Worm (Caenorhabditis elegans) whole organism, late embryonic: ENCODE measurements around the gene B0457.6.

Source experiments
- F13H6.1 ChIP-seq: sonication (generic microtip); optimal IDR thresholded peaks from 2 replicates; lab custom pipeline; 2016; ENCODE audit warnings: missing genetic modification characterization, missing compliant biosample characterization
- K02D7.2 ChIP-seq: sonication (generic microtip); optimal IDR thresholded peaks from 2 replicates; lab custom pipeline; 2017; ENCODE audit warnings: mild to moderate bottlenecking, missing genetic modification characterization, missing compliant biosample characterization
- T23F11.4 ChIP-seq: fragments of 200-800 bp; sonication (Bioruptor generic); optimal IDR thresholded peaks from 2 replicates; lab custom pipeline; 2018; ENCODE audit warnings: mild to moderate bottlenecking, missing genetic modification characterization, missing compliant biosample characterization
- ceh-18 ChIP-seq: sonication (generic microtip); optimal IDR thresholded peaks from 2 replicates; lab custom pipeline; 2016; ENCODE audit warnings: missing genetic modification characterization, missing compliant biosample characterization
- ceh-19 ChIP-seq: fragments of 200-800 bp; sonication (Bioruptor generic); optimal IDR thresholded peaks from 2 replicates; lab custom pipeline; 2018; ENCODE audit warnings: mild to moderate bottlenecking, missing genetic modification characterization, missing compliant biosample characterization
- ceh-2 ChIP-seq: sonication (generic microtip); optimal IDR thresholded peaks from 2 replicates; lab custom pipeline; 2016; ENCODE audit warnings: missing genotype, missing genetic modification characterization, missing compliant biosample characterization
- ceh-24 ChIP-seq: sonication (generic microtip); optimal IDR thresholded peaks from 2 replicates; lab custom pipeline; 2016; ENCODE audit warnings: mild to moderate bottlenecking, missing genetic modification characterization, missing compliant biosample characterization
- ceh-30 ChIP-seq: fragments of 150-350 bp; optimal IDR thresholded peaks from 2 replicates; lab custom pipeline; 2014; ENCODE audit warnings: missing biosample characterization, missing genetic modification characterization
- ceh-31 ChIP-seq: sonication (generic microtip); optimal IDR thresholded peaks from 2 replicates; lab custom pipeline; 2016; ENCODE audit warnings: missing genetic modification characterization, missing compliant biosample characterization
- ceh-34 ChIP-seq: sonication (generic microtip); optimal IDR thresholded peaks from 2 replicates; lab custom pipeline; 2016; ENCODE audit warnings: mild to moderate bottlenecking, missing genetic modification characterization, missing compliant biosample characterization
- ceh-45 ChIP-seq: fragments of 200-800 bp; sonication (Bioruptor generic); IDR thresholded peaks from 2 replicates; pipeline ENCODE4 v1.3.6; 2022; ENCODE audit warnings: missing genetic modification reagents, missing genetic modification characterization, missing compliant biosample characterization
- ceh-48 ChIP-seq: sonication (generic microtip); optimal IDR thresholded peaks from 2 replicates; lab custom pipeline; 2016; ENCODE audit warnings: missing genetic modification characterization, inconsistent platforms, missing compliant biosample characterization
- ceh-6 ChIP-seq: fragments of 200-800 bp; sonication (Bioruptor generic); optimal IDR thresholded peaks from 2 replicates; lab custom pipeline; 2018; ENCODE audit warnings: mild to moderate bottlenecking, missing genetic modification characterization, missing compliant biosample characterization
- che-1 ChIP-seq: sonication (generic microtip); optimal IDR thresholded peaks from 2 replicates; lab custom pipeline; 2016; ENCODE audit warnings: mild to moderate bottlenecking, missing genetic modification characterization, missing compliant biosample characterization
- elt-2 ChIP-seq: sonication (generic microtip); optimal IDR thresholded peaks from 2 replicates; lab custom pipeline; 2016; ENCODE audit warnings: missing genetic modification reagents, missing genetic modification characterization, missing compliant biosample characterization
- fkh-10 ChIP-seq: fragments of 150-350 bp; optimal IDR thresholded peaks from 2 replicates; lab custom pipeline; 2014; ENCODE audit warnings: missing biosample characterization, missing genetic modification reagents, missing genetic modification characterization
- gmeb-2 ChIP-seq: sonication (generic microtip); optimal IDR thresholded peaks from 2 replicates; lab custom pipeline; 2016; ENCODE audit warnings: missing genetic modification characterization, inconsistent platforms, missing compliant biosample characterization
- hlh-15 ChIP-seq: sonication (generic microtip); optimal IDR thresholded peaks from 2 replicates; lab custom pipeline; 2016; ENCODE audit warnings: missing genetic modification characterization, missing compliant biosample characterization
- hlh-30 ChIP-seq: sonication (generic microtip); optimal IDR thresholded peaks from 2 replicates; lab custom pipeline; 2017; ENCODE audit warnings: antibody characterized with exemption, missing genetic modification characterization, missing compliant biosample characterization; ENCODE audit not compliant: insufficient read depth
- hlh-6 ChIP-seq: sonication (generic microtip); optimal IDR thresholded peaks from 2 replicates; lab custom pipeline; 2016; ENCODE audit warnings: missing genotype, missing genetic modification characterization, missing compliant biosample characterization
- hlh-8 ChIP-seq: sonication (generic microtip); optimal IDR thresholded peaks from 2 replicates; lab custom pipeline; 2016; ENCODE audit warnings: missing genotype, missing genetic modification characterization, missing compliant biosample characterization
- lin-11 ChIP-seq: fragments of 200-800 bp; sonication (Bioruptor generic); optimal IDR thresholded peaks from 2 replicates; lab custom pipeline; 2018; ENCODE audit warnings: mild to moderate bottlenecking, missing genetic modification characterization, missing compliant biosample characterization
- madf-2 ChIP-seq: sonication (generic microtip); optimal IDR thresholded peaks from 2 replicates; lab custom pipeline; 2017; ENCODE audit warnings: missing genetic modification characterization, missing compliant biosample characterization
- nfya-1 ChIP-seq: sonication (generic microtip); optimal IDR thresholded peaks from 2 replicates; lab custom pipeline; 2017; ENCODE audit warnings: missing genetic modification characterization, mild to moderate bottlenecking, missing compliant biosample characterization, antibody characterized with exemption, moderate library complexity
- odd-2 ChIP-seq: sonication (generic microtip); optimal IDR thresholded peaks from 2 replicates; lab custom pipeline; 2017; ENCODE audit warnings: antibody characterized with exemption, mild to moderate bottlenecking, missing genetic modification characterization, missing compliant biosample characterization
- pat-9 ChIP-seq: fragments of 200-800 bp; sonication (Bioruptor generic); optimal IDR thresholded peaks from 2 replicates; lab custom pipeline; 2018; ENCODE audit warnings: mild to moderate bottlenecking, missing genetic modification characterization, moderate library complexity, missing compliant biosample characterization
- pax-1 ChIP-seq: fragments of 150-350 bp; optimal IDR thresholded peaks from 2 replicates; lab custom pipeline; 2014; ENCODE audit warnings: missing biosample characterization, missing genetic modification characterization
- pqm-1 ChIP-seq: sonication (generic microtip); optimal IDR thresholded peaks from 2 replicates; lab custom pipeline; 2016; ENCODE audit warnings: missing genetic modification characterization, missing compliant biosample characterization
- pros-1 ChIP-seq: fragments of 150-350 bp; optimal IDR thresholded peaks from 2 replicates; lab custom pipeline; 2014; ENCODE audit warnings: missing biosample characterization, missing genetic modification reagents, missing genetic modification characterization
- rnt-1 ChIP-seq: sonication (generic microtip); optimal IDR thresholded peaks from 2 replicates; lab custom pipeline; 2016; ENCODE audit warnings: missing genetic modification characterization, missing compliant biosample characterization
- sdc-2 ChIP-seq: sonication (generic microtip); optimal IDR thresholded peaks from 2 replicates; lab custom pipeline; 2016; ENCODE audit warnings: missing genotype, missing genetic modification characterization, missing compliant biosample characterization
- sox-2 ChIP-seq: fragments of 200-800 bp; sonication (Bioruptor generic); IDR thresholded peaks from 2 replicates; pipeline ENCODE4 v1.3.6; 2022; ENCODE audit warnings: missing genetic modification reagents, missing genetic modification characterization, missing compliant biosample characterization
- tbx-7 ChIP-seq: sonication (generic microtip); optimal IDR thresholded peaks from 2 replicates; lab custom pipeline; 2016; ENCODE audit warnings: missing genotype, missing genetic modification characterization, missing compliant biosample characterization
- unc-3 ChIP-seq, 2 experiments: fragments of 200-800 bp in 1 of 2; sonication (Bioruptor generic) in 1 of 2; sonication (generic microtip) in 1 of 2; conservative IDR thresholded peaks in 1 of 2; optimal IDR thresholded peaks in 1 of 2; 2 replicates each; pipeline versions ENCODE4 v1.3.6 to Lab custom; 2016 to 2022; ENCODE audit warnings: missing compliant biosample characterization in 2 of 2, missing genetic modification characterization in 2 of 2, missing genetic modification reagents in 1 of 2
- unc-42 ChIP-seq: sonication (generic microtip); optimal IDR thresholded peaks from 2 replicates; lab custom pipeline; 2016; ENCODE audit warnings: missing genotype, missing genetic modification characterization, missing compliant biosample characterization
- unc-86 ChIP-seq: sonication (generic microtip); optimal IDR thresholded peaks from 2 replicates; lab custom pipeline; 2016; ENCODE audit warnings: missing genetic modification characterization, missing compliant biosample characterization

The B0457.6 gene

DNA sequence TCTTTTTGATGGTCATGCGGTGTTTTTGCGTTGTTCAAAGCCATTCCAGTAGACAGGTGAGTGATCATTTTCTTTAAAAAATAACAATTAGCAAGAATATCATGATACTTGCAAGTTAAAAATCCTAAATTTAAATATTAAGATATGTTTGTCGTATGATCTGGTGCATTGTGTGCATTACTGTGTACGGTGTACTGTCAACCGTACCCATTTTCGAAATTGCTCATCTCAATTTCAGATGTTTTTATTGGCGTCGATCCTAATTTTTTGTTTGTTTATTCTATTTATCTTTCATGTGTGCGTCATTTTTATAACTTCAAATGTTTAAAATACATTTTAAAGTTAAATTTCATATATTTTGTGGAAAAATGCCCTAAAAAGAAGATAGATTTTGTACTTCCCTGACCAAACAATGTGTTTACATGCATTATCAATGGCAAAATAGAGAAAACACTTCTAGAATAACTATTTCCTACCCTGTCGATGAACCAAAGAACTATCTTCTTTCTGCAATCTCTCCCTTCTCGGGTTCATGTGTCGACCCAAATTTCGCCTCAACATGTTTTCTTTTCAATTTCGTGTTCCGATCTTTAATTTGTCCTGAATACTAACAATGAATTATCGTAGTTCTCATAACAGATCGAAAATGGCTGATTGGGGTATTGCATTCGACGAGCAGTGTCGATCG lies 37.8 kb upstream of the B0457.6 start, which contains the start of the genes T07D4.5 and ddx-19:
Gene T07D4.5, minus strand, starts transcription at position 71 of the 688 bp plus-strand sequence.
Gene ddx-19, plus strand, starts transcription at position 638 of the 688 bp plus-strand sequence.
- TF ChIP-seq ceh-2 (tag; lab: Kevin White, UChicago) = no peak
- no peak for TF ChIP-seq hlh-30 (tag; lab: Kevin White, UChicago)
- TF ChIP-seq ceh-34 (tag; lab: Kevin White, UChicago) = no peak
- no peak for TF ChIP-seq F13H6.1 (tag; lab: Kevin White, UChicago)
- no peak for TF ChIP-seq ceh-24
- no peak for TF ChIP-seq rnt-1
- no peak for TF ChIP-seq T23F11.4
- TF ChIP-seq sox-2 (GFP tag; lab: Robert Waterston, UW) = no peak
- TF ChIP-seq pat-9 (tag; lab: Kevin White, UChicago) = no peak
- TF ChIP-seq K02D7.2 (tag; lab: Kevin White, UChicago) = no peak
- TF ChIP-seq ceh-31 (tag; lab: Kevin White, UChicago) = no peak
- no peak for TF ChIP-seq ceh-48

DNA sequence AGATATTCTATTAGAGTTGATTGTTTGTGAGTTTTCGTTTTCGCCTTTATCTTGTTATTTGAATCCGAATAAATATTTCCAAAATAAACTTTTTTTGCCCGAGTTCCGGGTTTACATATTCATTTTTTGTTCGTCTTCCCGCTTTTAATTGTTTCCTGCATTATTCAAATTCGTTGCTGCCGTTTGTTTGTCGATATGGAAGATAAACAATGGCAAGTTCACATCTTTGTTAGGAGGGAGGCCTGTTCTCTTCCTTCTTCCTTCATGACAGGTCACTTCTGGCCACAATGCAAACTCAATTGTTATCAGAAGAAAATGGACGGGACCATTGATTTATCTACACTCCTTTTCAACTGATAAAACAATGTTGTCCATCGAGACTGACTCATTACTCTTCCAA lies 32.6 kb upstream of the B0457.6 start:
- TF ChIP-seq unc-42 (tag; lab: Kevin White, UChicago) = no peak
- peak; percentile 80 for TF ChIP-seq elt-2
- TF ChIP-seq, all 69 proteins: peak for 1

DNA sequence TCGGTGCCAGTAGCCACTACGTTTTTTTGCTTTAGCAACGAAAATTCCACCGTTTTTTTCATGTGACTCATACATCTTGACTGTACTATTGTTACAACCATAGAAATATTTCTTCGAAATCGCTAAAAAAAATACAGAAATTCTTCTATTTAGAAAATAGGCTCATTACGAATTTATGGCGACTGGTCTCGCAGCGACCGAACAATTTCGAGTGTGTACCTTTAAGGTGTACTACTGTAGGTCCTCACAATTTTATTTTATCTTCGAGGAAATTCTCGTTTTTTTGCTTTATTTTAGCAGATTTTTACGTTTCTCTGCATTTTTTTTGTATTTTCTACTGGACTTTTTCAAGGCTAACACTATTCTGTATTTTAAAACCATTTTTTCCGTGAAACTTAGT lies 32.2 kb upstream of the B0457.6 start:
- no peak for TF ChIP-seq tbx-7 (tag; lab: Kevin White, UChicago)
- TF ChIP-seq pax-1 (tag; lab: Kevin White, UChicago) = no peak
- TF ChIP-seq ceh-19 (GFP tag; lab: Kevin White, UChicago) = no peak
- TF ChIP-seq ceh-30 (tag; lab: Kevin White, UChicago) = no peak
- no peak for TF ChIP-seq K02D7.2 (tag; lab: Kevin White, UChicago)
- TF ChIP-seq hlh-30 (tag; lab: Kevin White, UChicago) = no peak
- no peak for TF ChIP-seq pros-1 (tag; lab: Kevin White, UChicago)
- no peak for TF ChIP-seq pat-9 (tag; lab: Kevin White, UChicago)
- TF ChIP-seq nfya-1 = no peak
- TF ChIP-seq madf-2 (tag; lab: Kevin White, UChicago) = no peak

DNA sequence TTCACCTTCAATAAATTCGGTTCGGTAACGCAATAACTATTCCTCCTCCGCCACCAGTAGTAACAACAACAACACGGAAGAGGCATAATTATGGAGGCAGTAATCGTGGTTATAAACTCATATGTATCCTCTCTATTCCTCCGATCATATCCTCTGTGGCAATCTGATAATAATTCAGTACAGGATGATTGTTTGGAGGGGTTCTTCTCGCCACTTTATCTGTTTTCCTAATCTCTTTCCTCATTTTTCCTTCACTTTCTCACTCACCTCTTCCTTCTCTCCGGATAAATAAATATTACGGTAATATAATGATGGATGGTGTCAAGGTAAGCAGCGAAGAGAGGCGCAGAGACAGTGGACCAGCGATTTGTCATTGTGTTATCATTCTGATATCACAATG lies 31.7 kb upstream of the B0457.6 start:
- no peak for TF ChIP-seq elt-2
- TF ChIP-seq ceh-6 (GFP tag; lab: Kevin White, UChicago) = no peak
- no peak for TF ChIP-seq sdc-2
- TF ChIP-seq unc-3 (GFP tag; conservative IDR thresholded peaks at IDR 0.05; lab: Robert Waterston, UW) = no peak
- no peak for TF ChIP-seq unc-3 (tag; optimal IDR thresholded peaks at IDR 0.05; lab: Kevin White, UChicago)
- TF ChIP-seq fkh-10 (GFP tag; lab: Kevin White, UChicago) = no peak
- no peak for TF ChIP-seq hlh-15 (tag; lab: Kevin White, UChicago)

DNA sequence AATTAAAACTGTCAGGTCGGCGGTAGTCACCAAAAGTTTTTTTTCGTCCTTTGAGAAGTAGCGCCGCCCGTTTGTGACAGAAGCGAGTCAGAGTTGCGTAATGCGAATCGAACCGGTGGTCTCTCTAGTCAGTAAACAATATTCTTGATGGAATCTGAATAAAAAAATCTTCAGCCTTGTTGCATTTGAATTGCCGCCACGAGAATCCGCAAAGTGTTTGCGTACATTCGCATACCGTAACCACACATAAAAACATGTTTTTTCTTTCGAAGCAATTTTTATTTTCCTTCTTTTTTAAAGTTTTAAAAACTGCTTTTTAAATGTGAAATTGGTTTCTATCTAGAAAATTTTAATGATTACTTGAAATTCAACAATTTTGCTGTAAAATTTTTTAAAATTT lies 31.2 kb upstream of the B0457.6 start:
- TF ChIP-seq ceh-18 (no peak), unc-3 (GFP tag; conservative IDR thresholded peaks at IDR 0.05; lab: Robert Waterston, UW) (no peak), unc-3 (tag; optimal IDR thresholded peaks at IDR 0.05; lab: Kevin White, UChicago) (no peak), ceh-19 (GFP tag; lab: Kevin White, UChicago) (no peak), sox-2 (GFP tag; lab: Robert Waterston, UW) (no peak), che-1 (tag; lab: Kevin White, UChicago) (no peak), odd-2 (tag; lab: Kevin White, UChicago) (no peak), T23F11.4 (no peak), gmeb-2 (tag; lab: Kevin White, UChicago) (no peak), hlh-6 (tag; lab: Kevin White, UChicago) (no peak), lin-11 (tag; lab: Kevin White, UChicago) (no peak), pqm-1 (tag; lab: Kevin White, UChicago) (no peak), ceh-2 (tag; lab: Kevin White, UChicago) (no peak), elt-2 (no peak), unc-86 (tag; lab: Kevin White, UChicago) (no peak), hlh-8 (tag; lab: Kevin White, UChicago) (no peak), ceh-45 (GFP tag; lab: Robert Waterston, UW) (no peak)
